Fruit fly (Drosophila melanogaster) whole organism: ENCODE results near the gene CG42460.

Experiments used
- Dll ChIP-seq: fragments of >200 bp; optimal IDR thresholded peaks from 2 replicates; lab custom pipeline; 2017
- pan ChIP-seq: fragments of >200 bp; optimal IDR thresholded peaks from 2 replicates; lab custom pipeline; 2017
- psq ChIP-seq: fragments of >200 bp; optimal IDR thresholded peaks from 2 replicates; lab custom pipeline; 2017
- usp ChIP-seq: fragments of >200 bp; optimal IDR thresholded peaks from 2 replicates; lab custom pipeline; 2017; ENCODE audit warnings: missing biosample characterization, missing genetic modification characterization, mixed read lengths

dm6 chr2L:3368425-3368824 lies 19.9 kb downstream of the CG42460 start:
- no peak for TF ChIP-seq Dll (lab: Kevin White, UChicago)
- TF ChIP-seq usp (GFP tag; lab: Kevin White, UChicago): no peak
- no peak for TF ChIP-seq psq
- no peak for TF ChIP-seq pan (lab: Kevin White, UChicago)
